Worm (Caenorhabditis elegans) whole organism, mixed stage, embryonic: ENCODE results near the gene srsx-38.
"Not testable (repeated sequence)": the region's sequence is repeated elsewhere in the genome, so short reads cannot be mapped to it uniquely, and the experiment has no call there.

Source experiments
- blmp-1 ChIP-seq: fragments of 150-350 bp; optimal IDR thresholded peaks from 2 replicates; lab custom pipeline; 2014; ENCODE audit warnings: missing biosample characterization, missing genetic modification characterization
- ces-1 ChIP-seq: fragments of 150-350 bp; optimal IDR thresholded peaks from 2 replicates; lab custom pipeline; 2014; ENCODE audit warnings: missing biosample characterization, missing genetic modification reagents, missing genetic modification characterization
- lin-13 ChIP-seq: fragments of 150-350 bp; optimal IDR thresholded peaks from 2 replicates; lab custom pipeline; 2014; ENCODE audit warnings: missing biosample characterization, missing genetic modification characterization
- nhr-237 ChIP-seq: fragments of 150-350 bp; optimal IDR thresholded peaks from 2 replicates; lab custom pipeline; 2014; ENCODE audit warnings: missing biosample characterization, missing genetic modification characterization
- pha-4 ChIP-seq: fragments of 150-350 bp; optimal IDR thresholded peaks from 2 replicates; lab custom pipeline; 2018; ENCODE audit warnings: missing biosample characterization, missing genetic modification reagents, missing genetic modification characterization
- snpc-4 ChIP-seq: fragments of 150-350 bp; optimal IDR thresholded peaks from 2 replicates; lab custom pipeline; 2014; ENCODE audit warnings: missing biosample characterization, missing genetic modification characterization
- unc-39 ChIP-seq: fragments of 150-350 bp; optimal IDR thresholded peaks from 2 replicates; lab custom pipeline; 2014; ENCODE audit warnings: missing biosample characterization, missing genetic modification characterization
- zip-8 ChIP-seq: fragments of 150-350 bp; optimal IDR thresholded peaks from 2 replicates; lab custom pipeline; 2014; ENCODE audit warnings: missing biosample characterization, missing genetic modification characterization
- ztf-11 ChIP-seq: fragments of 150-350 bp; optimal IDR thresholded peaks from 2 replicates; lab custom pipeline; 2014; ENCODE audit warnings: missing biosample characterization, missing genetic modification characterization

DNA sequence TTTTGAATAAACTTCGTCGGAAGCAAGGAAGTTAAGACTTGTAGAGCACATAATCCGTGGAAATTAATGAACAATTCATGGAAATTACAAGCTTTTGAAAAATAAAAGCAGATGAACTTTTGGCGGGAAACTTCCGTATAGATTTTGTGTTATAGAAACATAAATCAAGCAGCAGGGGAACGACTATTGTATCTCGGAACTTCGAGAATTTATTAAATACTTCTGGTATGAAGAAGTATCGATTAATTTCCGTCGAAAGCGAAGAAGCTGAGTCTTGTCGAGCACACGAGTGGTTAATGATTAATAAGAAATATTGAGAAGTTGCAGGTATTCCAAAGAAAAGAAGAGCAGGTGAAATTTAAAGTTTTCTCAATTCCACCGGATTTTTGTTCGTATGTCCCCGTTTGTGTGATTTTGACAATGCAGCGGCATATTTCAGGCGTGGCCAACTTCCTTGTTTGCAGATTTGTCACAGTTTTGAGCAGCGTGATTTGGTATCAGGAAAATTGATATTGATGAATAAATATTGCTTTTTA, 43.0 kb upstream of the srsx-38 start, which contains the start of gene srh-147:
- TF ChIP-seq pha-4 (tag; lab: Kevin White, UChicago); ztf-11 (tag; lab: Kevin White, UChicago); zip-8 (tag; lab: Kevin White, UChicago); nhr-237 (tag; lab: Kevin White, UChicago); lin-13 (tag; lab: Kevin White, UChicago); unc-39 (tag; lab: Kevin White, UChicago); ces-1 (GFP tag; lab: Kevin White, UChicago); blmp-1 (tag; lab: Kevin White, UChicago); snpc-4 (tag; lab: Kevin White, UChicago): not testable (repeated sequence)
